Fruit fly (Drosophila melanogaster) whole organism, prepupa: ENCODE results near the gene CG33258.
A peak's percentile ranks its signal among the peaks of the same experiment; 100 is the strongest.

Experiments
- Blimp-1 ChIP-seq: fragments of 200-800 bp; sonication (Bioruptor generic); optimal IDR thresholded peaks from 3 replicates; lab custom pipeline; 2017; ENCODE audit warnings: missing biosample characterization, missing genetic modification characterization, mild to moderate bottlenecking, moderate library complexity, missing genetic modification reagents
- CG10631 ChIP-seq: fragments of 200-800 bp; sonication (Bioruptor generic); optimal IDR thresholded peaks from 2 replicates; lab custom pipeline; 2016; ENCODE audit warnings: missing biosample characterization, missing genetic modification characterization
- CG10669 ChIP-seq: fragments of 200-800 bp; sonication (Bioruptor generic); optimal IDR thresholded peaks from 3 replicates; lab custom pipeline; 2018; ENCODE audit warnings: missing biosample characterization, mild to moderate bottlenecking, missing genetic modification characterization, moderate library complexity
- CG11902 ChIP-seq: fragments of 200-800 bp; sonication (Bioruptor generic); optimal IDR thresholded peaks from 3 replicates; lab custom pipeline; 2016; ENCODE audit warnings: missing biosample characterization, missing genetic modification characterization
- CG15336 ChIP-seq: fragments of 200-800 bp; sonication (Bioruptor generic); IDR thresholded peaks from 2 replicates; pipeline ENCODE4 v1.3.6; 2022; ENCODE audit warnings: missing biosample characterization, missing genetic modification characterization
- CG16779 ChIP-seq: fragments of 200-800 bp; sonication (Bioruptor generic); optimal IDR thresholded peaks from 3 replicates; lab custom pipeline; 2017; ENCODE audit warnings: missing biosample characterization, mild to moderate bottlenecking, missing genetic modification characterization
- CG31627 ChIP-seq: fragments of 200-800 bp; sonication (Bioruptor generic); optimal IDR thresholded peaks from 3 replicates; lab custom pipeline; 2016; ENCODE audit warnings: missing biosample characterization, missing genetic modification characterization
- CG32006 ChIP-seq: fragments of 200-800 bp; sonication (Bioruptor generic); optimal IDR thresholded peaks from 3 replicates; lab custom pipeline; 2017; ENCODE audit warnings: missing biosample characterization, mild to moderate bottlenecking, missing genetic modification characterization
- CG34406 ChIP-seq: fragments of 200-800 bp; sonication (Bioruptor generic); optimal IDR thresholded peaks from 3 replicates; lab custom pipeline; 2016; ENCODE audit warnings: missing biosample characterization, missing genetic modification characterization
- CG4318 ChIP-seq: fragments of 200-800 bp; sonication (Bioruptor generic); optimal IDR thresholded peaks from 3 replicates; lab custom pipeline; 2017; ENCODE audit warnings: missing biosample characterization, mild to moderate bottlenecking, missing genetic modification characterization
- CG6163 ChIP-seq: fragments of 200-800 bp; sonication (Bioruptor generic); IDR thresholded peaks from 3 replicates; pipeline ENCODE4 v1.3.6; 2022; ENCODE audit warnings: missing biosample characterization, missing genetic modification characterization
- CG6276 ChIP-seq: fragments of 200-800 bp; sonication (Bioruptor generic); optimal IDR thresholded peaks from 2 replicates; lab custom pipeline; 2017; ENCODE audit warnings: missing biosample characterization, mild to moderate bottlenecking, missing genetic modification characterization
- CG6792 ChIP-seq: fragments of 200-800 bp; sonication (Bioruptor generic); optimal IDR thresholded peaks from 3 replicates; lab custom pipeline; 2016; ENCODE audit warnings: missing biosample characterization, missing genetic modification characterization
- CG6808 ChIP-seq: fragments of 200-800 bp; sonication (Bioruptor generic); optimal IDR thresholded peaks from 3 replicates; lab custom pipeline; 2017; ENCODE audit warnings: missing biosample characterization, missing genetic modification characterization, mild to moderate bottlenecking, moderate library complexity, missing genetic modification reagents
- CG6854 ChIP-seq: fragments of 200-800 bp; sonication (Bioruptor generic); optimal IDR thresholded peaks from 2 replicates; lab custom pipeline; 2017; ENCODE audit warnings: missing biosample characterization, mild to moderate bottlenecking, missing genetic modification characterization
- CG7368 ChIP-seq: fragments of 200-800 bp; sonication (Bioruptor generic); optimal IDR thresholded peaks from 3 replicates; lab custom pipeline; 2016; ENCODE audit warnings: missing biosample characterization, missing genetic modification characterization
- CG8119 ChIP-seq: fragments of 200-800 bp; sonication (Bioruptor generic); IDR thresholded peaks from 3 replicates; pipeline ENCODE4 v1.3.6; 2022; ENCODE audit warnings: missing biosample characterization, missing genetic modification characterization
- CG8319 ChIP-seq: fragments of 200-800 bp; sonication (Bioruptor generic); optimal IDR thresholded peaks from 3 replicates; lab custom pipeline; 2016; ENCODE audit warnings: missing biosample characterization, missing genetic modification characterization
- CG8632 ChIP-seq: fragments of 200-800 bp; sonication (Bioruptor generic); optimal IDR thresholded peaks from 3 replicates; lab custom pipeline; 2016; ENCODE audit warnings: missing biosample characterization, missing genetic modification characterization
- CG9139 ChIP-seq: fragments of 200-800 bp; sonication (Bioruptor generic); optimal IDR thresholded peaks from 3 replicates; lab custom pipeline; 2017; ENCODE audit warnings: missing biosample characterization, mild to moderate bottlenecking, missing genetic modification characterization
- Eip75B ChIP-seq: fragments of 200-800 bp; sonication (Bioruptor generic); optimal IDR thresholded peaks from 3 replicates; lab custom pipeline; 2016; ENCODE audit warnings: missing biosample characterization, missing genetic modification characterization
- Eip78C ChIP-seq: fragments of 200-800 bp; sonication (Bioruptor generic); peaks from one replicate; lab custom pipeline; 2016; ENCODE audit warnings: missing biosample characterization, missing genetic modification characterization
- Eip93F ChIP-seq: fragments of 200-800 bp; sonication (Bioruptor generic); optimal IDR thresholded peaks from 2 replicates; lab custom pipeline; 2016; ENCODE audit warnings: missing biosample characterization, mild to moderate bottlenecking, missing genetic modification characterization
- Ets21C ChIP-seq: fragments of 200-800 bp; sonication (Bioruptor generic); optimal IDR thresholded peaks from 3 replicates; lab custom pipeline; 2016; ENCODE audit warnings: missing biosample characterization, missing genetic modification characterization
- Gug ChIP-seq: fragments of 200-800 bp; sonication (Bioruptor generic); IDR thresholded peaks from 2 replicates; pipeline ENCODE4 v1.3.6; 2022; ENCODE audit warnings: missing biosample characterization, missing genetic modification characterization
- Hr39 ChIP-seq: fragments of 200-800 bp; sonication (Bioruptor generic); optimal IDR thresholded peaks from 2 replicates; lab custom pipeline; 2016; ENCODE audit warnings: missing biosample characterization, missing genetic modification characterization
- Hr4 ChIP-seq: fragments of 200-800 bp; sonication (Bioruptor generic); optimal IDR thresholded peaks from 3 replicates; lab custom pipeline; 2016; ENCODE audit warnings: missing biosample characterization, missing genetic modification characterization
- Lpt ChIP-seq: fragments of 200-800 bp; sonication (Bioruptor generic); optimal IDR thresholded peaks from 3 replicates; lab custom pipeline; 2016; ENCODE audit warnings: missing biosample characterization, missing genetic modification characterization
- Met ChIP-seq: fragments of 200-800 bp; sonication (Bioruptor generic); optimal IDR thresholded peaks from 3 replicates; lab custom pipeline; 2016; ENCODE audit warnings: missing biosample characterization, missing genetic modification characterization
- OdsH ChIP-seq: fragments of 200-800 bp; sonication (Bioruptor generic); optimal IDR thresholded peaks from 3 replicates; lab custom pipeline; 2016; ENCODE audit warnings: missing biosample characterization, missing genetic modification characterization
- Sox102F ChIP-seq: fragments of 200-800 bp; sonication (Bioruptor generic); optimal IDR thresholded peaks from 2 replicates; lab custom pipeline; 2016; ENCODE audit warnings: missing biosample characterization, mild to moderate bottlenecking, missing genetic modification characterization
- Sox14 ChIP-seq: fragments of 200-800 bp; sonication (Bioruptor generic); optimal IDR thresholded peaks from 3 replicates; lab custom pipeline; 2016; ENCODE audit warnings: missing biosample characterization, missing genetic modification characterization
- Sox15 ChIP-seq: fragments of 200-800 bp; sonication (Bioruptor generic); optimal IDR thresholded peaks from 3 replicates; lab custom pipeline; 2016; ENCODE audit warnings: missing biosample characterization, missing genetic modification characterization
- acj6 ChIP-seq: fragments of 200-800 bp; sonication (Bioruptor generic); optimal IDR thresholded peaks from 3 replicates; lab custom pipeline; 2016; ENCODE audit warnings: missing biosample characterization, missing genetic modification characterization
- cyc ChIP-seq: fragments of 200-800 bp; sonication (Bioruptor generic); optimal IDR thresholded peaks from 3 replicates; lab custom pipeline; 2016; ENCODE audit warnings: missing biosample characterization, missing genetic modification characterization
- dac ChIP-seq: fragments of 200-800 bp; sonication (Bioruptor generic); optimal IDR thresholded peaks from 2 replicates; lab custom pipeline; 2017; ENCODE audit warnings: missing biosample characterization, mild to moderate bottlenecking, missing genetic modification characterization
- dsx ChIP-seq: fragments of 200-800 bp; optimal IDR thresholded peaks from 3 replicates; lab custom pipeline; 2019; ENCODE audit warnings: missing biosample characterization, mild to moderate bottlenecking, missing genetic modification characterization, moderate library complexity; ENCODE audit not compliant: poor library complexity, severe bottlenecking
- esn ChIP-seq: fragments of 200-800 bp; sonication (Bioruptor generic); optimal IDR thresholded peaks from 2 replicates; lab custom pipeline; 2016; ENCODE audit warnings: missing biosample characterization, mild to moderate bottlenecking, missing genetic modification characterization, moderate library complexity
- fd59A ChIP-seq: fragments of 200-800 bp; sonication (Bioruptor generic); optimal IDR thresholded peaks from 2 replicates; lab custom pipeline; 2017; ENCODE audit warnings: missing biosample characterization, mild to moderate bottlenecking, missing genetic modification characterization, missing genetic modification reagents
- fd85E ChIP-seq: fragments of 200-800 bp; sonication (Bioruptor generic); optimal IDR thresholded peaks from 3 replicates; lab custom pipeline; 2016; ENCODE audit warnings: missing biosample characterization, missing genetic modification characterization
- fkh ChIP-seq: fragments of 200-800 bp; sonication (Bioruptor generic); optimal IDR thresholded peaks from 3 replicates; lab custom pipeline; 2017; ENCODE audit warnings: missing biosample characterization, mild to moderate bottlenecking, missing genetic modification characterization, moderate library complexity
- lz ChIP-seq: fragments of 200-800 bp; sonication (Bioruptor generic); optimal IDR thresholded peaks from 3 replicates; lab custom pipeline; 2016; ENCODE audit warnings: missing biosample characterization, missing genetic modification characterization
- pdm3 ChIP-seq: fragments of 200-800 bp; sonication (Bioruptor generic); optimal IDR thresholded peaks from 3 replicates; lab custom pipeline; 2016; ENCODE audit warnings: missing biosample characterization, missing genetic modification characterization
- salr ChIP-seq, 2 experiments: fragments of 200-800 bp; sonication (Bioruptor generic); optimal IDR thresholded peaks; 3 replicates each; lab custom pipeline; 2016 to 2018; ENCODE audit warnings: missing biosample characterization in 2 of 2, missing genetic modification characterization in 2 of 2, mild to moderate bottlenecking in 1 of 2
- svp ChIP-seq: fragments of 200-800 bp; sonication (Bioruptor generic); peaks from one replicate; lab custom pipeline; 2016; ENCODE audit warnings: missing biosample characterization, missing genetic modification characterization
- topi ChIP-seq: fragments of 200-800 bp; sonication (Bioruptor generic); optimal IDR thresholded peaks from 3 replicates; lab custom pipeline; 2016; ENCODE audit warnings: missing biosample characterization, missing genetic modification characterization
- vri ChIP-seq: fragments of 200-800 bp; sonication (Bioruptor generic); optimal IDR thresholded peaks from 3 replicates; lab custom pipeline; 2016; ENCODE audit warnings: missing biosample characterization, mild to moderate bottlenecking, missing genetic modification characterization

CG33258 gene

DNA sequence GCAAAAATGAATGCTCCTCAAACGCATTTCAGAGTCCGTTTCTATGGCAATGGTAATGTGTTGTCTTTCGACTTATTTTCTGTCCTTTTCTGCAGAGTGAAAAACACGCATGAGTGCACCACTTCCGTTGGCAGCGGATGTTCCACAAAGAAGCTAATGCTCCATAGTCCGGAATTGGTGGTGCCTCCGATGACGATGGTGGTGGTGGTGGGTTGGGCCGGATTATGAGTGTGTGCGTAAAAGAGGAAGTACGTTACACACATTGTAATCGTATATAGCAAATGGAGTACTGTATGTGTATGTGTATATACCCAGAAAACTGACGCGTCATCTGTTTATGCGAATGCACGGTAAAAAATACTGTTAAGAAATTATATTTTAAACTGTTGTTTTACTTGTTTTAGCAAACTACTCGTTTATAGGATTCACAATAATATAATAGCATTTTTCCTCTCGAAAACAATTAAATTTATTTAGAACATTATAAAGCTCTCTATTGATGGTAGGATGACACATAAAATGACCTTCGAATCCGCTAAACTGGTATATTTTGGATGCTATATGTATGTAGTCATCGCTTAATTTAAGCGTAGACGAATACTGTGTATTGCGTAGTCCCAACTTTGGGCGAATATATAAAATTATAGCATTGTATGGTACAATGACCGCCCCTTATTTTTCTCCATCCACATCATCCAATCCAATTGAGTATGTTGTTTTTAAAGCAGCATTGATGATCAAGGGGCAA is 37.1 kb upstream of the CG33258 start (continued):
- peak in 1 of 2 experiments; percentile 64 for TF ChIP-seq salr (GFP tag; optimal IDR thresholded peaks at IDR 0.05; lab: Kevin White, UChicago)
- TF ChIP-seq CG8119 (GFP tag; lab: Robert Waterston, UW) = peak; percentile 39; the same call in 2 of the 3 replicates
- peak; percentile 42 for TF ChIP-seq Hr4 (GFP tag; lab: Kevin White, UChicago)
- peak; percentile 40 for TF ChIP-seq acj6 (GFP tag; lab: Kevin White, UChicago)
- no peak for TF ChIP-seq CG16779 (tag; lab: Kevin White, UChicago)
- TF ChIP-seq Met (GFP tag; lab: Kevin White, UChicago) = peak; percentile 28
- TF ChIP-seq Hr39 (GFP tag; lab: Kevin White, UChicago) = peak; percentile 16
- TF ChIP-seq vri (GFP tag; lab: Kevin White, UChicago) = no peak
- TF ChIP-seq CG32006 = peak; percentile 58
- TF ChIP-seq lz = peak; percentile 21
- TF ChIP-seq fd59A (GFP tag; lab: Kevin White, UChicago) = no peak
- no peak for TF ChIP-seq dac

dm6 chr3L:16045831-16046336 is 36.5 kb upstream of the CG33258 start:
- TF ChIP-seq CG6792 (GFP tag; lab: Kevin White, UChicago) (peak; percentile 88), topi (GFP tag; lab: Kevin White, UChicago) (peak; percentile 95), CG31627 (GFP tag; lab: Kevin White, UChicago) (peak; percentile 93), CG32006 (peak; percentile 89), Eip75B (GFP tag; lab: Kevin White, UChicago) (peak; percentile 96), Eip93F (GFP tag; lab: Kevin White, UChicago) (peak; percentile 85), cyc (peak; percentile 92), CG34406 (GFP tag; lab: Kevin White, UChicago) (peak; percentile 93), svp (GFP tag; lab: Kevin White, UChicago) (peak; percentile 96), CG4318 (GFP tag; lab: Kevin White, UChicago) (peak; percentile 82), CG6854 (GFP tag; lab: Kevin White, UChicago) (peak; percentile 85), Blimp-1 (GFP tag; lab: Kevin White, UChicago) (peak; percentile 62), CG10669 (GFP tag; lab: Kevin White, UChicago) (peak; percentile 90), fd85E (GFP tag; lab: Kevin White, UChicago) (peak; percentile 88), CG8632 (GFP tag; lab: Kevin White, UChicago) (peak; percentile 96), acj6 (GFP tag; lab: Kevin White, UChicago) (peak; percentile 95), CG6163 (GFP tag; lab: Robert Waterston, UW) (peak; percentile 98), CG6808 (GFP tag; lab: Kevin White, UChicago) (peak; percentile 89), salr (GFP tag; optimal IDR thresholded peaks at IDR 0.05; lab: Kevin White, UChicago) (peak; percentile 79 to 80), esn (GFP tag; lab: Kevin White, UChicago) (peak; percentile 95), Sox14 (GFP tag; lab: Kevin White, UChicago) (peak; percentile 96), Hr4 (GFP tag; lab: Kevin White, UChicago) (peak; percentile 94), pdm3 (GFP tag; lab: Kevin White, UChicago) (peak; percentile 95), CG11902 (peak; percentile 71), fd59A (GFP tag; lab: Kevin White, UChicago) (peak; percentile 83), CG8319 (GFP tag; lab: Kevin White, UChicago) (peak; percentile 87), CG6276 (GFP tag; lab: Kevin White, UChicago) (peak; percentile 94), Gug (GFP tag; lab: Robert Waterston, UW) (peak; percentile 90), OdsH (GFP tag; lab: Kevin White, UChicago) (peak; percentile 96), CG15336 (GFP tag; lab: Robert Waterston, UW) (peak; percentile 98), Sox15 (GFP tag; lab: Kevin White, UChicago) (peak; percentile 73), CG10631 (GFP tag; lab: Kevin White, UChicago) (peak; percentile 91), Hr39 (GFP tag; lab: Kevin White, UChicago) (peak; percentile 92), dsx (peak; percentile 95), lz (peak; percentile 94), Eip78C (GFP tag; lab: Kevin White, UChicago) (peak; percentile 99), vri (GFP tag; lab: Kevin White, UChicago) (peak; percentile 97), CG7368 (GFP tag; lab: Kevin White, UChicago) (peak; percentile 94), Ets21C (GFP tag; lab: Kevin White, UChicago) (peak; percentile 83), Lpt (peak; percentile 94), fkh (no peak), CG9139 (GFP tag; lab: Kevin White, UChicago) (peak; percentile 87), Sox102F (GFP tag; lab: Kevin White, UChicago) (peak; percentile 95)
